Fruit fly (Drosophila melanogaster) whole organism, adult: ENCODE data around the gene Pp1-87B.

Experiments
- CG11617 ChIP-seq: fragments of 200-800 bp; sonication (Bioruptor generic); optimal IDR thresholded peaks from 2 replicates; lab custom pipeline; 2017; ENCODE audit warnings: mild to moderate bottlenecking, missing biosample characterization, missing genetic modification reagents, missing genetic modification characterization
- CG33017 ChIP-seq: fragments of 200-800 bp; sonication (Bioruptor generic); optimal IDR thresholded peaks from 2 replicates; lab custom pipeline; 2018; ENCODE audit warnings: missing biosample characterization, mild to moderate bottlenecking, missing genetic modification characterization, moderate library complexity
- Crg-1 ChIP-seq: fragments of 200-800 bp; sonication (Bioruptor generic); optimal IDR thresholded peaks from 2 replicates; lab custom pipeline; 2016; ENCODE audit warnings: missing biosample characterization, missing genetic modification characterization
- cic ChIP-seq: fragments of 200-800 bp; sonication (Bioruptor generic); optimal IDR thresholded peaks from 2 replicates; lab custom pipeline; 2017; ENCODE audit warnings: missing biosample characterization, mild to moderate bottlenecking, missing genetic modification characterization, moderate library complexity
- cnc ChIP-seq, 2 experiments: fragments of >200 bp; optimal IDR thresholded peaks; 2 replicates each; lab custom pipeline; 2017
- kay ChIP-seq: fragments of 200-800 bp; sonication (Bioruptor generic); peaks from one replicate; lab custom pipeline; 2016; ENCODE audit warnings: missing biosample characterization, missing genetic modification characterization, borderline replicate concordance
- pad ChIP-seq: fragments of 200-800 bp; sonication (Bioruptor generic); optimal IDR thresholded peaks from 3 replicates; lab custom pipeline; 2017; ENCODE audit warnings: missing biosample characterization, missing genetic modification characterization, mild to moderate bottlenecking, moderate library complexity, missing genetic modification reagents
- toe ChIP-seq: fragments of 200-800 bp; sonication (Bioruptor generic); optimal IDR thresholded peaks from 2 replicates; lab custom pipeline; 2016; ENCODE audit warnings: missing biosample characterization, missing genetic modification characterization

DNA sequence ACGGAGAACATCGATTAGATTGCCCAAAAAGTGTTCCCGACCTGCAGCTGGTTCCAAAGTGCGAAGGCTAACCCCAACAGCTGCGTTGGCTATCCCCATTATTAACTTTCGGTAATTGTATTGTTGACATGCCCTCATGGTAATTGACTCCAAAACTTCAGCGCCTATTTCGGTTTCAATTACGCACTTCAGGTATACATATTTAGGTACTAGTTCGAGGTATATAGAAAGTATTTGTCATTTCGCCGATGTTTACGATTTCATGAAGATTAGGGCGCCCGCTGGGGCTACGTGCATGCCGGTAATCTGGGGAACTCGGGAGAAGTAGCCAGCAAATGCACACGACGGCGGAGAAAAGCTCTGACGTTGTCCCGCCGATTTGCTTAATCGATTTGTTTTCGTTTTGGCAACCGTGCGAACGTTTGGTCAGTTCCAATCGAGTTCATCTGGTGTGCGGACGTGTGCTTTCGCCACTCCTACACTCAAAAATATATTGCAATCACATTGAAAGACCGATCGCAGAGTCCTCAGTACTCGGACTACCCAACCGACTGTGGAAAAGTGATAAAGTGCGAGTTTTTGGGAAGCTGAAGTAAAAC, 15.4 kb upstream of the Pp1-87B start:
- TF ChIP-seq CG33017 (tag; lab: Kevin White, UChicago) = peak; percentile 38
- peak; percentile 53 for TF ChIP-seq kay (GFP tag; lab: Kevin White, UChicago)
- TF ChIP-seq CG11617 = no peak
- TF ChIP-seq cnc (optimal IDR thresholded peaks at IDR 0.05; lab: Kevin White, UChicago) = no peak
- peak; percentile 6 for TF ChIP-seq pad (GFP tag; lab: Kevin White, UChicago)
- TF ChIP-seq Crg-1 (GFP tag; lab: Kevin White, UChicago) = no peak
- TF ChIP-seq cic (GFP tag; lab: Kevin White, UChicago) = peak; percentile 58
- TF ChIP-seq toe (GFP tag; lab: Kevin White, UChicago) = no peak
